Worm (Caenorhabditis elegans) whole organism, midembryonic: Measurements from ENCODE around the gene sand-1.

ENCODE experiments used
- T22C8.4 ChIP-seq: fragments of 200-800 bp; sonication (Bioruptor generic); IDR thresholded peaks from 2 replicates; pipeline ENCODE4 v1.3.6; 2022; ENCODE audit warnings: missing genetic modification characterization, missing compliant biosample characterization
- cog-1 ChIP-seq: sonication (generic microtip); optimal IDR thresholded peaks from 2 replicates; lab custom pipeline; 2016; ENCODE audit warnings: missing genetic modification characterization, missing compliant biosample characterization
- flt-1 ChIP-seq: fragments of 200-800 bp; sonication (Bioruptor generic); IDR thresholded peaks from 2 replicates; pipeline ENCODE4 v1.3.6; 2022; ENCODE audit warnings: missing genetic modification characterization, missing compliant biosample characterization
- med-1 ChIP-seq: sonication (generic microtip); optimal IDR thresholded peaks from 2 replicates; lab custom pipeline; 2017; ENCODE audit warnings: missing genetic modification characterization, mild to moderate bottlenecking, missing compliant biosample characterization, antibody characterized with exemption, missing genetic modification reagents; ENCODE audit not compliant: insufficient read depth
- tab-1 ChIP-seq: fragments of 200-800 bp; sonication (Bioruptor generic); IDR thresholded peaks from 2 replicates; pipeline ENCODE4 v1.3.6; 2022; ENCODE audit warnings: missing genetic modification characterization, missing compliant biosample characterization
- ztf-23 ChIP-seq: fragments of 200-800 bp; sonication (Bioruptor generic); IDR thresholded peaks from 2 replicates; pipeline ENCODE4 v1.3.6; 2022; ENCODE audit warnings: missing genetic modification reagents, missing genetic modification characterization, missing compliant biosample characterization
- ztf-29 ChIP-seq: fragments of 200-800 bp; sonication (Bioruptor generic); IDR thresholded peaks from 2 replicates; pipeline ENCODE4 v1.3.6; 2022; ENCODE audit warnings: missing genetic modification reagents, missing genetic modification characterization, missing compliant biosample characterization

ce11 chrIV:5400609-5401008 is 33.9 kb downstream of the sand-1 start, which contains the start of gene ZK616.1:
- no peak for TF ChIP-seq cog-1 (tag; lab: Kevin White, UChicago)
- TF ChIP-seq flt-1 (GFP tag; lab: Robert Waterston, UW): no peak
- TF ChIP-seq tab-1 (GFP tag; lab: Robert Waterston, UW): no peak
- no peak for TF ChIP-seq T22C8.4
- no peak for TF ChIP-seq med-1 (GFP tag; lab: Kevin White, UChicago)
- TF ChIP-seq ztf-29: no peak
- no peak for TF ChIP-seq ztf-23 (GFP tag; lab: Robert Waterston, UW)
